Fruit fly (Drosophila melanogaster) Kc167 (cell line): ENCODE measurements around the gene shi.
A peak's percentile ranks its signal among the peaks of the same experiment; 100 is the strongest.

Experiments
- Myc ChIP-seq: fragments of >200 bp; optimal IDR thresholded peaks from 2 replicates; lab custom pipeline; 2017; ENCODE audit warnings: missing external identifiers
- Sin3A ChIP-seq: fragments of >200 bp; optimal IDR thresholded peaks from 2 replicates; lab custom pipeline; 2018; ENCODE audit warnings: missing external identifiers
- h ChIP-seq: fragments of >200 bp; optimal IDR thresholded peaks from 3 replicates; lab custom pipeline; 2018; ENCODE audit warnings: missing external identifiers
- insv ChIP-seq: fragments of >200 bp; optimal IDR thresholded peaks from 3 replicates; lab custom pipeline; 2018; ENCODE audit warnings: missing external identifiers
- psq ChIP-seq: fragments of >200 bp; optimal IDR thresholded peaks from 2 replicates; lab custom pipeline; 2017; ENCODE audit warnings: missing external identifiers
- ttk ChIP-seq: sonication (Bioruptor generic); optimal IDR thresholded peaks from 2 replicates; lab custom pipeline; 2017; ENCODE audit warnings: missing external identifiers

shi gene

dm6 chrX:15868781-15869180 lies 23.1 kb upstream of the shi start:
- TF ChIP-seq ttk (lab: Kevin White, UChicago) (peak; percentile 81), psq (lab: Kevin White, UChicago) (no peak)

- TF ChIP-seq Sin3A (no peak), Myc (lab: Kevin White, UChicago) (no peak), h (lab: Kevin White, UChicago) (no peak), ttk (lab: Kevin White, UChicago) (no peak), psq (lab: Kevin White, UChicago) (no peak), insv (lab: Kevin White, UChicago) (no peak)
Measured at dm6 chrX:15869843-15870242, 22.1 kb upstream of the shi start, which contains the start of gene CG16952. TSS of gene CG16952 (plus strand) at chrX:15870183.

dm6 chrX:15870777-15871757 lies 20.8 kb upstream of the shi start:
- TF ChIP-seq insv (lab: Kevin White, UChicago) (no peak), h (lab: Kevin White, UChicago) (no peak), Myc (lab: Kevin White, UChicago) (no peak), Sin3A (no peak), psq (lab: Kevin White, UChicago) (no peak), ttk (lab: Kevin White, UChicago) (no peak)

dm6 chrX:15874437-15874836 lies 17.5 kb upstream of the shi start:
- no peak for TF ChIP-seq Myc (lab: Kevin White, UChicago)

DNA sequence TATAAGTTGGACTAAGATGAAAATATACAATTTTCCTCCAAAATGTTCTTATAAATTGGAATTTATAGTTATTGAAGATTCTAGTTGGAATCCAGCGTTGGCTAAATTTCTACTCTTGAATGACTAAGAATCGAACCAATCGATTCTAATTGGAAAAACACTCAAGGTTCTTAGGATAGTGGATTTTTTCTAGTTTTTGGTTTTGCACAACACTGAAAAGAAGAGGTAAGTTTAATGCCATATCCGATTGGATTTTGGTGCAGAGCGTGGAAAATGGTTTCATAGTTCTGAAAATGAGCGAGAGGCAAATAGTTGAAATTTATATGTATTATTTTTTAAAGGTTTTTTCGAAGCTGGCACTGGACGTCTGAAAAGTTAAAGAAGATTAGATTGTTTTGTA lies 16.3 kb upstream of the shi start:
- TF ChIP-seq h (lab: Kevin White, UChicago) (no peak), Sin3A (no peak), Myc (lab: Kevin White, UChicago) (no peak), ttk (lab: Kevin White, UChicago) (no peak), insv (lab: Kevin White, UChicago) (no peak), psq (lab: Kevin White, UChicago) (no peak)

DNA sequence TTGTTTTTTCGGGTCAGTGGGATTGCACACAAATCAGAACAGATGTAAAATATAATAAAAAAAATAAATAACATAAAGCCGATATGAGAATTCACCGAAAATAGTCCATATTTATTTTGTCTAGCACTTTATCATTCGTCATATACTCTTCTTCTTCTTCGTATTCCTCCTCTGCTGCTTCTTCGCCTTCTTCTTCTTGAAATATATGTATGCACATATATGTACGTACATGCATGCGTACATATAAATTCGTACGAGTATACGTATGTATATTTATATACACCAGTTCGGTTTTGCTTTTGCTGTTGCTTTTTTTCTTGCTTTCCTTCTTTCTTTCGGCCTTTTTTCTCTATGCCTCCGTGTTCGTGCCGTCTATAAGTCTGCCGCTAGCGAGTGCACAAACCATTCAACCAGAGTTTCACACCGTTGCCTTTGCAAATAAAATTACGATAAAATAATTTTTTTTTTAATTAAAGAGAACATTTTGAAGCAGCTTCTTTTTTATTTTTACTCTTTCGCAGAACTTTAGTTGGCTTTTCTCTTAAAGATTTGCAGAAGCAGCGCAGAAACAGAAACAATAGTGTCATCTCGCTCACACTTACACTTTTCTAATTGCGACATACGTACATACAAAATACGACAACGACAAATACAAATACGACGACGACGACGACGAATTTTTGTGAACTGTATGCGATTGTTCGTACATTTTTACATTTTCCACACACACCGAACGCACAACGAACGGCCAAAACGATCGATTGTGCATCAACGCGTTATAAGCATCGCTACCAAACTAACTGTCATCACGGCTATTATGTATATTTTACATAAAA lies 5.3 kb upstream of the shi start:
- TF ChIP-seq h (lab: Kevin White, UChicago) (no peak), psq (lab: Kevin White, UChicago) (peak; percentile 85)

- TF ChIP-seq Myc (lab: Kevin White, UChicago) (no peak), psq (lab: Kevin White, UChicago) (no peak), h (lab: Kevin White, UChicago) (no peak), insv (lab: Kevin White, UChicago) (no peak), ttk (lab: Kevin White, UChicago) (no peak), Sin3A (no peak)
Measured at dm6 chrX:15887247-15887616, 4.7 kb upstream of the shi start, which contains the start of gene tay. TSS of gene tay (minus strand) at chrX:15887311.

- TF ChIP-seq psq (lab: Kevin White, UChicago) (no peak), Sin3A (no peak), h (lab: Kevin White, UChicago) (no peak), ttk (lab: Kevin White, UChicago) (no peak), insv (lab: Kevin White, UChicago) (no peak)
Measured at dm6 chrX:15888763-15889162, 3.2 kb upstream of the shi start.

- TF ChIP-seq Sin3A: no peak
- no peak for TF ChIP-seq ttk (lab: Kevin White, UChicago)
- no peak for TF ChIP-seq Myc (lab: Kevin White, UChicago)
- no peak for TF ChIP-seq insv (lab: Kevin White, UChicago)
- TF ChIP-seq psq (lab: Kevin White, UChicago): no peak
- no peak for TF ChIP-seq h (lab: Kevin White, UChicago)
Measured at dm6 chrX:15889780-15890608, 1.9 kb upstream of the shi start, which contains the start of the genes MSBP and CG15916. TSS of gene MSBP (minus strand) at chrX:15890109. TSS of gene CG15916 (plus strand) at chrX:15890589.

- TF ChIP-seq Sin3A (no peak), h (lab: Kevin White, UChicago) (no peak), insv (lab: Kevin White, UChicago) (no peak), psq (lab: Kevin White, UChicago) (no peak), Myc (lab: Kevin White, UChicago) (no peak), ttk (lab: Kevin White, UChicago) (no peak)
Measured at dm6 chrX:15893732-15894264, 1.9 kb downstream of the shi start.
